Worm (Caenorhabditis elegans) whole organism, early embryonic: ENCODE data around the gene E02C12.8.

Experiments used
- B0310.2 ChIP-seq: sonication (generic microtip); optimal IDR thresholded peaks from 2 replicates; lab custom pipeline; 2016; ENCODE audit warnings: mild to moderate bottlenecking, missing genetic modification characterization, missing compliant biosample characterization
- aly-1 ChIP-seq: sonication (generic microtip); optimal IDR thresholded peaks from 2 replicates; lab custom pipeline; 2016; ENCODE audit warnings: missing genetic modification characterization, missing compliant biosample characterization
- ama-1 ChIP-seq: fragments of 150-350 bp; optimal IDR thresholded peaks from 2 replicates; lab custom pipeline; 2014
- ceh-36 ChIP-seq: sonication (generic microtip); optimal IDR thresholded peaks from 2 replicates; lab custom pipeline; 2016; ENCODE audit warnings: missing genetic modification characterization, inconsistent platforms, missing compliant biosample characterization
- ets-7 ChIP-seq: sonication (generic microtip); optimal IDR thresholded peaks from 2 replicates; lab custom pipeline; 2016; ENCODE audit warnings: missing genotype, missing genetic modification characterization, missing compliant biosample characterization
- flt-1 ChIP-seq: fragments of 200-800 bp; sonication (Bioruptor generic); IDR thresholded peaks from 2 replicates; pipeline ENCODE4 v1.3.6; 2022; ENCODE audit warnings: missing genetic modification characterization, missing compliant biosample characterization
- hmbx-1 ChIP-seq: sonication (generic microtip); optimal IDR thresholded peaks from 2 replicates; lab custom pipeline; 2016; ENCODE audit warnings: mild to moderate bottlenecking, missing genetic modification characterization, missing compliant biosample characterization
- scrt-1 ChIP-seq: fragments of 200-800 bp; sonication (Bioruptor generic); IDR thresholded peaks from 2 replicates; pipeline ENCODE4 v1.3.6; 2022; ENCODE audit warnings: missing genetic modification characterization, missing compliant biosample characterization
- sea-1 ChIP-seq: fragments of 200-800 bp; sonication (Bioruptor generic); conservative IDR thresholded peaks from 2 replicates; pipeline ENCODE4 v1.3.6; 2022; ENCODE audit warnings: missing genetic modification characterization, missing compliant biosample characterization
- tbx-11 ChIP-seq: fragments of 200-800 bp; sonication (Bioruptor generic); IDR thresholded peaks from 2 replicates; pipeline ENCODE4 v1.3.6; 2022; ENCODE audit warnings: missing genetic modification characterization, missing compliant biosample characterization
- tbx-37 ChIP-seq: fragments of 200-800 bp; sonication (Bioruptor generic); conservative IDR thresholded peaks from 2 replicates; pipeline ENCODE4 v1.3.6; 2022; ENCODE audit warnings: missing genetic modification reagents, missing genetic modification characterization, missing compliant biosample characterization

DNA sequence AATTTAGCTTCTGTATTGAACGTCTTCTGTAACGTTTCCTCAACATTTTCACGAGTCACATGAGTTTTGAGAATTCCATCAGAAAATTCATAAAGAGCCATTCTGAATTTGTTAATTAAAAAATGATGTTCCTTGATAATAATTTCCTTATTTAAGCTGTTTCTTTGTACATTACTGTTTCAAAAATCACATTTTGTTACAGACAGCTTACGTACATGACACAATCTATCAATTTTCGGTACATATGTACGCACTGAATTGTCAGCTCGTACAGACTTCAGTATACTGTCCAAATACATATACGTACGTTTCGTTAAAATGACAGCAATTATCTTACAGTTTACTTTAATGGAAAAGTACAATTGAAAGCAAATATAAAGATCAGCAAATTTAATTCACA is 3.0 kb upstream of the E02C12.8 start, which contains the start of gene E02C12.19:
- TF ChIP-seq tbx-37 (GFP tag; lab: Robert Waterston, UW) (no peak), flt-1 (GFP tag; lab: Robert Waterston, UW) (no peak), ceh-36 (no peak), B0310.2 (no peak), ama-1 (no peak), sea-1 (GFP tag; lab: Robert Waterston, UW) (no peak), scrt-1 (no peak), aly-1 (tag; lab: Kevin White, UChicago) (no peak), tbx-11 (GFP tag; lab: Robert Waterston, UW) (no peak), ets-7 (tag; lab: Kevin White, UChicago) (no peak), hmbx-1 (tag; lab: Kevin White, UChicago) (no peak)
